Fruit fly (Drosophila melanogaster): ENCODE data around the gene CG14543.
A peak's percentile ranks its signal among the peaks of the same experiment; 100 is the strongest.

The CG14543 gene

dm6 chr3R:26036153-26037144 lies 20.0 kb upstream of the CG14543 start (continued):
- TF ChIP-seq knrl (GFP tag; IDR thresholded peaks at IDR 0.05; ENCODE audit: partially characterized antibody) (0 out of 3 replicates have a peak, but pooled peaks have one; percentile 16), CG14667 (GFP tag; IDR thresholded peaks at IDR 0.05) (0 out of 2 replicates have a peak, but pooled peaks have one; percentile 27), Dll (GFP tag; IDR thresholded peaks at IDR 0.05; ENCODE audit: partially characterized antibody) (no peak), CG17612 (GFP tag; IDR thresholded peaks at IDR 0.05) (no peak), ara (GFP tag; IDR thresholded peaks at IDR 0.05) (peak; percentile 86), Tbp (GFP tag; optimal IDR thresholded peaks at IDR 0.05) (peak; percentile 74), crol (GFP tag; IDR thresholded peaks at IDR 0.05) (no peak), da (GFP tag; optimal IDR thresholded peaks at IDR 0.05) (peak; percentile 22), abd-A (tag; optimal IDR thresholded peaks at IDR 0.05) (peak; percentile 11), CG14710 (tag; optimal IDR thresholded peaks at IDR 0.05) (peak; percentile 98), Sox102F (GFP tag; optimal IDR thresholded peaks at IDR 0.05) (peak; percentile 87), hb (GFP tag; IDR thresholded peaks at IDR 0.05; ENCODE audit: partially characterized antibody) (no peak), Rx (GFP tag; IDR thresholded peaks at IDR 0.05) (peak; percentile 38), disco-r (GFP tag; optimal IDR thresholded peaks at IDR 0.05) (peak; percentile 50), Blimp-1 (GFP tag; optimal IDR thresholded peaks at IDR 0.05) (peak; percentile 94), Pdp1 (GFP tag; optimal IDR thresholded peaks at IDR 0.05) (peak; percentile 70 to 71), fd64A (GFP tag; optimal IDR thresholded peaks at IDR 0.05) (peak; percentile 84), CG30431 (GFP tag; optimal IDR thresholded peaks at IDR 0.05) (peak; percentile 86), CG12299 (tag; optimal IDR thresholded peaks at IDR 0.05) (peak; percentile 80), CG2116 (GFP tag; optimal IDR thresholded peaks at IDR 0.05) (peak; percentile 70), CG7271 (tag; optimal IDR thresholded peaks at IDR 0.05) (peak; percentile 90), CG10147 (GFP tag; optimal IDR thresholded peaks at IDR 0.05) (peak; percentile 71), dpn (GFP tag; optimal IDR thresholded peaks at IDR 0.05) (peak; percentile 60 to 65), seq (GFP tag; IDR thresholded peaks at IDR 0.05) (peak; percentile 49), CG32532 (GFP tag; IDR thresholded peaks at IDR 0.05) (no peak), NC2β (GFP tag; optimal IDR thresholded peaks at IDR 0.05) (peak; percentile 71), MTF-1 (GFP tag; optimal IDR thresholded peaks at IDR 0.05; ENCODE audit: borderline replicate concordance) (peak; percentile 67), Atf6 (GFP tag; IDR thresholded peaks at IDR 0.05) (no peak), eyg (GFP tag; optimal IDR thresholded peaks at IDR 0.05) (no peak), Mes4 (GFP tag; optimal IDR thresholded peaks at IDR 0.05) (peak; percentile 79), stwl (tag; optimal IDR thresholded peaks at IDR 0.05) (no peak), CG13624 (GFP tag; optimal IDR thresholded peaks at IDR 0.05) (peak; percentile 24), hkb (optimal IDR thresholded peaks at IDR 0.05) (no peak), hkb (GFP tag; IDR thresholded peaks at IDR 0.05) (no peak; the same call in 1 of the 2 replicates), BEAF-32 (GFP tag; optimal IDR thresholded peaks at IDR 0.05) (peak; percentile 2), CG7928 (GFP tag; optimal IDR thresholded peaks at IDR 0.05) (no peak), CG11695 (GFP tag; IDR thresholded peaks at IDR 0.05) (peak; percentile 83), ase (GFP tag; IDR thresholded peaks at IDR 0.05) (no peak; the same call in 2 of the 3 replicates), CG17912 (GFP tag; optimal IDR thresholded peaks at IDR 0.05) (no peak), CG1529 (GFP tag; optimal IDR thresholded peaks at IDR 0.05) (peak; percentile 96), tup (GFP tag; optimal IDR thresholded peaks at IDR 0.05) (peak; percentile 35), CG31441 (GFP tag; IDR thresholded peaks at IDR 0.05) (peak; percentile 98), CG12769 (tag; optimal IDR thresholded peaks at IDR 0.05) (peak; percentile 37), D19A (tag; optimal IDR thresholded peaks at IDR 0.05) (peak; percentile 96), tx (GFP tag; optimal IDR thresholded peaks at IDR 0.05) (peak; percentile 69), tna (GFP tag; IDR thresholded peaks at IDR 0.05; ENCODE audit: partially characterized antibody) (no peak), grau (tag; optimal IDR thresholded peaks at IDR 0.05) (peak; percentile 91), CG3163 (GFP tag; optimal IDR thresholded peaks at IDR 0.05) (peak; percentile 28)
